Worm (Caenorhabditis elegans) whole organism, L2 larva: ENCODE data around the gene C25H3.10.
A peak's percentile ranks its signal among the peaks of the same experiment; 100 is the strongest.

Experiments
- aly-2 ChIP-seq: fragments of 150-350 bp; optimal IDR thresholded peaks from 2 replicates; lab custom pipeline; 2014; ENCODE audit warnings: missing biosample characterization, missing genetic modification characterization
- fos-1 ChIP-seq: fragments of 150-350 bp; optimal IDR thresholded peaks from 2 replicates; lab custom pipeline; 2014; ENCODE audit warnings: missing biosample characterization, missing genetic modification characterization
- nhr-25 ChIP-seq: fragments of 150-350 bp; sonication (generic microtip); optimal IDR thresholded peaks from 3 replicates; lab custom pipeline; 2014; ENCODE audit warnings: missing biosample characterization, missing genetic modification characterization
- peb-1 ChIP-seq: fragments of 150-350 bp; optimal IDR thresholded peaks from 2 replicates; lab custom pipeline; 2014; ENCODE audit warnings: missing biosample characterization, missing genetic modification characterization

DNA sequence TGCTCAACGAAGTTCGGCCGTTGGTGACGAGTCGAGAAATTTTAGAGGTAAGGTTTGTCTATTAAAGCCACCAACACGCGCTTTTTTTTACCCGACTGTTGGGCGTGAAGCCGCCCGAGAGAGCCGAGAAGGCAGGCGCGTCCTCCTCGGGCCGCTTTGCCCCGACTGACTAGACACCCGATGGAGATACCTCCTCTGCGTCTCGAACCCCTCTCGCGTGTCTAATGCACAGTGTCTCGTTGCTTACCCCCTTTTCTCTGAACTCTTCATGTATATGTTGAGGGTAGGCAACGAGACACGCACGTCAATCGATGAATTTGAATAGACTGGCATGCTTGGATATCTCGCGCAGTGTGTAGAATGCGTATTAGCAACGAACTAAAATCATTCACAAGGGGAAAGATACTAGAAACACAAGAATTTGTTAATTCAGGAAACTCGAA is 37.0 kb downstream of the C25H3.10 start:
- TF ChIP-seq nhr-25 (tag; lab: Kevin White, UChicago) (peak; percentile 45), fos-1 (tag; lab: Kevin White, UChicago) (peak; percentile 72), peb-1 (tag; lab: Kevin White, UChicago) (no peak), aly-2 (tag; lab: Kevin White, UChicago) (no peak)
